Fruit fly (Drosophila melanogaster) whole organism, adult: ENCODE results near the gene Nop56.

Source experiments
- CG12768 ChIP-seq: fragments of 200-800 bp; sonication (Bioruptor generic); optimal IDR thresholded peaks from 2 replicates; lab custom pipeline; 2017; ENCODE audit warnings: missing biosample characterization, missing genetic modification characterization, mild to moderate bottlenecking, moderate library complexity, missing genetic modification reagents
- CG14711 ChIP-seq: fragments of 200-800 bp; sonication (Bioruptor generic); optimal IDR thresholded peaks from 2 replicates; lab custom pipeline; 2018; ENCODE audit warnings: missing biosample characterization, mild to moderate bottlenecking, missing genetic modification characterization, moderate library complexity
- CG33017 ChIP-seq: fragments of 200-800 bp; sonication (Bioruptor generic); optimal IDR thresholded peaks from 2 replicates; lab custom pipeline; 2018; ENCODE audit warnings: missing biosample characterization, mild to moderate bottlenecking, missing genetic modification characterization, moderate library complexity
- CG5204 ChIP-seq: fragments of 200-800 bp; sonication (Bioruptor generic); optimal IDR thresholded peaks from 2 replicates; lab custom pipeline; 2016; ENCODE audit warnings: missing biosample characterization, missing genetic modification characterization
- CG7045 ChIP-seq: fragments of 200-800 bp; sonication (Bioruptor generic); optimal IDR thresholded peaks from 2 replicates; lab custom pipeline; 2017; ENCODE audit warnings: missing biosample characterization, mild to moderate bottlenecking, missing genetic modification characterization
- Clk ChIP-seq: fragments of 200-800 bp; sonication (Bioruptor generic); optimal IDR thresholded peaks from 2 replicates; lab custom pipeline; 2017; ENCODE audit warnings: missing biosample characterization, missing genetic modification characterization
- Mnt ChIP-seq: fragments of 200-800 bp; sonication (Bioruptor generic); optimal IDR thresholded peaks from 2 replicates; lab custom pipeline; 2016; ENCODE audit warnings: missing biosample characterization, mild to moderate bottlenecking, missing genetic modification characterization
- bab1 ChIP-seq: fragments of 200-800 bp; sonication (Bioruptor generic); optimal IDR thresholded peaks from 3 replicates; lab custom pipeline; 2019; ENCODE audit warnings: missing biosample characterization, mild to moderate bottlenecking, missing genetic modification characterization, moderate library complexity
- cic ChIP-seq: fragments of 200-800 bp; sonication (Bioruptor generic); optimal IDR thresholded peaks from 2 replicates; lab custom pipeline; 2017; ENCODE audit warnings: missing biosample characterization, mild to moderate bottlenecking, missing genetic modification characterization, moderate library complexity
- kay ChIP-seq: fragments of 200-800 bp; sonication (Bioruptor generic); peaks from one replicate; lab custom pipeline; 2016; ENCODE audit warnings: missing biosample characterization, missing genetic modification characterization, borderline replicate concordance
- pad ChIP-seq: fragments of 200-800 bp; sonication (Bioruptor generic); optimal IDR thresholded peaks from 3 replicates; lab custom pipeline; 2017; ENCODE audit warnings: missing biosample characterization, missing genetic modification characterization, mild to moderate bottlenecking, moderate library complexity, missing genetic modification reagents
- tj ChIP-seq: fragments of 200-800 bp; sonication (Bioruptor generic); optimal IDR thresholded peaks from 3 replicates; lab custom pipeline; 2017; ENCODE audit warnings: missing biosample characterization, mild to moderate bottlenecking, missing genetic modification characterization, moderate library complexity
- toe ChIP-seq: fragments of 200-800 bp; sonication (Bioruptor generic); optimal IDR thresholded peaks from 2 replicates; lab custom pipeline; 2016; ENCODE audit warnings: missing biosample characterization, missing genetic modification characterization

DNA sequence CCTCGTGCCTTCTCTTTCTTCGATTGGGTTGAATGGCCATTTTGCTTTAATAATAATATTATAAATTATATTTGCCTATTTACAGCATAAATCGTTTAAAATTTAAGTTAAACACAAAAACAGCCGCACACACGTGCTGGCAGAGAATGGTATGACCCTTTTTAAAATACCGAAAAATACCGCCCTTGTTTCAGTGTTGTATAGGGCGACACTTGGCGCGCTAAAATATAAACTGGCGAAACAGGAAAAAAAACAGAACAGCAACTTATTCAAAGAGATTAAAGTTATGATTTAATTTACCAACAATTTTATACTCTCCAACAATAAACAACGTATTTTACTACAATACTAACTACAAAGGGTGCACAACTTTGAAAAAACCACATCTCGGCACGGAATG, 25.6 kb upstream of the Nop56 start, which contains the start of gene CG12499:
- TF ChIP-seq pad (GFP tag; lab: Kevin White, UChicago): no peak
- TF ChIP-seq tj (GFP tag; lab: Kevin White, UChicago): no peak
- no peak for TF ChIP-seq CG33017 (tag; lab: Kevin White, UChicago)
- TF ChIP-seq CG12768 (GFP tag; lab: Kevin White, UChicago): no peak
- TF ChIP-seq bab1 (GFP tag; lab: Kevin White, UChicago): peak; percentile 3
- TF ChIP-seq Mnt (GFP tag; lab: Kevin White, UChicago): peak; percentile 93
- TF ChIP-seq CG14711 (tag; lab: Kevin White, UChicago): no peak
- TF ChIP-seq cic: no peak
- TF ChIP-seq CG5204 (GFP tag; lab: Kevin White, UChicago): no peak
- TF ChIP-seq toe (GFP tag; lab: Kevin White, UChicago): no peak
- TF ChIP-seq Clk (GFP tag; lab: Kevin White, UChicago): no peak
- TF ChIP-seq CG7045 (GFP tag; lab: Kevin White, UChicago): no peak
- peak; percentile 93 for TF ChIP-seq kay
